Fruit fly (Drosophila melanogaster) whole organism, embryonic: ENCODE measurements around the gene ninaB.
A peak's percentile ranks its signal among the peaks of the same experiment; 100 is the strongest.

Experiments
- Antp ChIP-seq: fragments of 200-800 bp; sonication (Bioruptor generic); optimal IDR thresholded peaks from 3 replicates; lab custom pipeline; 2016; ENCODE audit warnings: missing biosample characterization, missing genetic modification characterization
- Atf-2 ChIP-seq: fragments of 200-800 bp; sonication (Bioruptor generic); optimal IDR thresholded peaks from 2 replicates; lab custom pipeline; 2016; ENCODE audit warnings: missing biosample characterization, missing genetic modification characterization
- B-H1 ChIP-seq: fragments of 200-800 bp; sonication (Bioruptor generic); IDR thresholded peaks from 3 replicates; pipeline ENCODE4 v1.3.6; 2022; ENCODE audit warnings: missing biosample characterization, missing genetic modification characterization
- B-H2 ChIP-seq: fragments of 200-800 bp; sonication (Bioruptor generic); optimal IDR thresholded peaks from 2 replicates; lab custom pipeline; 2018; ENCODE audit warnings: missing biosample characterization, mild to moderate bottlenecking, missing genetic modification characterization
- CG10209 ChIP-seq: fragments of 200-800 bp; sonication (Bioruptor generic); optimal IDR thresholded peaks from 3 replicates; lab custom pipeline; 2017; ENCODE audit warnings: missing biosample characterization, mild to moderate bottlenecking, missing genetic modification characterization, missing genetic modification reagents
- CG10979 ChIP-seq: fragments of 200-800 bp; sonication (Bioruptor generic); optimal IDR thresholded peaks from 2 replicates; lab custom pipeline; 2018; ENCODE audit warnings: missing biosample characterization, mild to moderate bottlenecking, missing genetic modification characterization, moderate library complexity
- CG12299 ChIP-seq: fragments of 200-800 bp; sonication (Bioruptor generic); optimal IDR thresholded peaks from 2 replicates; lab custom pipeline; 2018; ENCODE audit warnings: missing biosample characterization, mild to moderate bottlenecking, missing genetic modification characterization
- CG14441 ChIP-seq: fragments of 200-800 bp; sonication (Bioruptor generic); IDR thresholded peaks from 2 replicates; pipeline ENCODE4 v1.3.6; 2022; ENCODE audit warnings: missing biosample characterization, missing genetic modification characterization
- CG17912 ChIP-seq: fragments of 200-800 bp; sonication (Bioruptor generic); optimal IDR thresholded peaks from 2 replicates; lab custom pipeline; 2018; ENCODE audit warnings: missing biosample characterization, mild to moderate bottlenecking, missing genetic modification characterization
- CG2202 ChIP-seq: fragments of 200-800 bp; sonication (Bioruptor generic); optimal IDR thresholded peaks from 2 replicates; lab custom pipeline; 2018; ENCODE audit warnings: missing biosample characterization, mild to moderate bottlenecking, missing genetic modification characterization
- CG2712 ChIP-seq: fragments of 200-800 bp; optimal IDR thresholded peaks from 3 replicates; lab custom pipeline; 2019; ENCODE audit warnings: missing biosample characterization, mild to moderate bottlenecking, missing genetic modification characterization, moderate library complexity
- CG3065 ChIP-seq: fragments of 200-800 bp; sonication (Bioruptor generic); optimal IDR thresholded peaks from 2 replicates; lab custom pipeline; 2016; ENCODE audit warnings: missing biosample characterization, missing genetic modification characterization
- CG3281 ChIP-seq: fragments of 200-800 bp; sonication (Bioruptor generic); optimal IDR thresholded peaks from 3 replicates; lab custom pipeline; 2017; ENCODE audit warnings: missing biosample characterization, mild to moderate bottlenecking, missing genetic modification characterization
- CG3995 ChIP-seq: fragments of 200-800 bp; sonication (Bioruptor generic); optimal IDR thresholded peaks from 3 replicates; lab custom pipeline; 2016; ENCODE audit warnings: missing biosample characterization, missing genetic modification characterization
- CG4854 ChIP-seq: fragments of 200-800 bp; sonication (Bioruptor generic); optimal IDR thresholded peaks from 2 replicates; lab custom pipeline; 2016; ENCODE audit warnings: missing biosample characterization, missing genetic modification characterization, inconsistent platforms
- CG8290 ChIP-seq, 3 experiments: fragments of 200-800 bp; sonication (Bioruptor generic); optimal IDR thresholded peaks; 2 replicates each; lab custom pipeline; 2016 to 2019; ENCODE audit warnings: missing biosample characterization in 3 of 3, missing genetic modification characterization in 3 of 3, mild to moderate bottlenecking in 2 of 3, moderate library complexity in 1 of 3
- E2f2 ChIP-seq: fragments of 200-800 bp; sonication (Bioruptor generic); IDR thresholded peaks from 2 replicates; pipeline ENCODE4 v1.3.6; 2022; ENCODE audit warnings: missing biosample characterization, missing genetic modification characterization
- Elba2 ChIP-seq: fragments of 200-800 bp; sonication (Bioruptor generic); optimal IDR thresholded peaks from 3 replicates; lab custom pipeline; 2016; ENCODE audit warnings: missing biosample characterization, missing genetic modification characterization
- Ets97D ChIP-seq: fragments of 200-800 bp; sonication (Bioruptor generic); optimal IDR thresholded peaks from 3 replicates; lab custom pipeline; 2016; ENCODE audit warnings: missing biosample characterization, missing genetic modification characterization
- H15 ChIP-seq: fragments of 200-800 bp; sonication (Bioruptor generic); IDR thresholded peaks from 3 replicates; pipeline ENCODE4 v1.3.6; 2022; ENCODE audit warnings: missing biosample characterization, missing genetic modification characterization
- HLH54F ChIP-seq: fragments of 200-800 bp; sonication (Bioruptor generic); optimal IDR thresholded peaks from 3 replicates; lab custom pipeline; 2016; ENCODE audit warnings: missing biosample characterization, missing genetic modification characterization
- Hr3 ChIP-seq: fragments of 200-800 bp; sonication (Bioruptor generic); optimal IDR thresholded peaks from 3 replicates; lab custom pipeline; 2016; ENCODE audit warnings: missing biosample characterization, missing genetic modification characterization
- Jarid2 ChIP-seq: fragments of 200-800 bp; sonication (Bioruptor generic); optimal IDR thresholded peaks from 3 replicates; lab custom pipeline; 2017; ENCODE audit warnings: mild to moderate bottlenecking, missing biosample characterization, missing genetic modification reagents, missing genetic modification characterization
- Kr ChIP-seq: fragments of 200-800 bp; sonication (Bioruptor generic); optimal IDR thresholded peaks from 2 replicates; lab custom pipeline; 2017; ENCODE audit warnings: missing biosample characterization, mild to moderate bottlenecking, missing genetic modification characterization
- PHDP ChIP-seq: fragments of 200-800 bp; sonication (Bioruptor generic); optimal IDR thresholded peaks from 3 replicates; lab custom pipeline; 2018; ENCODE audit warnings: missing biosample characterization, mild to moderate bottlenecking, missing genetic modification characterization, moderate library complexity
- Pdp1 ChIP-seq, 2 experiments: fragments of 200-800 bp; sonication (Bioruptor generic); optimal IDR thresholded peaks; 3 replicates each; lab custom pipeline; 2016; ENCODE audit warnings: missing biosample characterization in 2 of 2, missing genetic modification characterization in 2 of 2, mild to moderate bottlenecking in 1 of 2, moderate library complexity in 1 of 2
- Poxn ChIP-seq: fragments of 200-800 bp; sonication (Bioruptor generic); IDR thresholded peaks from 2 replicates; pipeline ENCODE4 v1.3.6; 2022; ENCODE audit warnings: missing biosample characterization, missing genetic modification characterization
- Ptx1 ChIP-seq: fragments of 200-800 bp; sonication (Bioruptor generic); IDR thresholded peaks from 2 replicates; pipeline ENCODE4 v1.3.6; 2022; ENCODE audit warnings: missing biosample characterization, missing genetic modification characterization
- amos ChIP-seq: fragments of 200-800 bp; sonication (Bioruptor generic); IDR thresholded peaks from 2 replicates; pipeline ENCODE4 v1.3.6; 2022; ENCODE audit warnings: missing biosample characterization, missing genetic modification characterization; ENCODE audit not compliant: partially characterized antibody
- bbx ChIP-seq: fragments of 200-800 bp; sonication (Bioruptor generic); IDR thresholded peaks from 2 replicates; pipeline ENCODE4 v1.3.6; 2022; ENCODE audit warnings: missing biosample characterization, missing genetic modification characterization; ENCODE audit not compliant: partially characterized antibody
- bsh ChIP-seq, 2 experiments: fragments of 200-800 bp; sonication (Bioruptor generic); optimal IDR thresholded peaks; 2 replicates each; lab custom pipeline; 2017 to 2018; ENCODE audit warnings: mild to moderate bottlenecking in 2 of 2, missing biosample characterization in 2 of 2, missing genetic modification characterization in 2 of 2, moderate library complexity in 1 of 2
- corto ChIP-seq: fragments of 200-800 bp; sonication (Bioruptor generic); optimal IDR thresholded peaks from 2 replicates; lab custom pipeline; 2016; ENCODE audit warnings: missing biosample characterization, mild to moderate bottlenecking, missing genetic modification characterization, moderate library complexity
- disco-r ChIP-seq: fragments of 200-800 bp; sonication (Bioruptor generic); optimal IDR thresholded peaks from 2 replicates; lab custom pipeline; 2016; ENCODE audit warnings: missing biosample characterization, missing genetic modification characterization
- dmrt99B ChIP-seq: fragments of 200-800 bp; sonication (Bioruptor generic); optimal IDR thresholded peaks from 2 replicates; lab custom pipeline; 2018; ENCODE audit warnings: missing biosample characterization, mild to moderate bottlenecking, missing genetic modification characterization, moderate library complexity
- emc ChIP-seq: fragments of 200-800 bp; sonication (Bioruptor generic); optimal IDR thresholded peaks from 2 replicates; lab custom pipeline; 2016; ENCODE audit warnings: missing biosample characterization, missing genetic modification characterization
- esg ChIP-seq: fragments of 200-800 bp; sonication (Bioruptor generic); conservative IDR thresholded peaks from 2 replicates; pipeline ENCODE4 v1.3.6; 2022; ENCODE audit warnings: missing biosample characterization, missing genetic modification characterization
- insv ChIP-seq, 2 experiments: fragments of 200-800 bp; sonication (Bioruptor generic); optimal IDR thresholded peaks; 3 replicates each; lab custom pipeline; 2016 to 2018; ENCODE audit warnings: missing biosample characterization in 2 of 2, missing genetic modification characterization in 2 of 2
- maf-S ChIP-seq: fragments of 200-800 bp; sonication (Bioruptor generic); optimal IDR thresholded peaks from 2 replicates; lab custom pipeline; 2016; ENCODE audit warnings: missing biosample characterization, missing genetic modification characterization
- mld ChIP-seq: fragments of 200-800 bp; sonication (Bioruptor generic); IDR thresholded peaks from 3 replicates; pipeline ENCODE4 v1.3.6; 2022; ENCODE audit warnings: missing biosample characterization, missing genetic modification characterization; ENCODE audit not compliant: partially characterized antibody
- onecut ChIP-seq: fragments of 200-800 bp; sonication (Bioruptor generic); IDR thresholded peaks from 2 replicates; pipeline ENCODE4 v1.3.6; 2022; ENCODE audit warnings: missing biosample characterization, missing genetic modification characterization
- sc ChIP-seq, 3 experiments: fragments of >200 bp in 2 of 3; fragments of 200-800 bp in 1 of 3; sonication (Bioruptor generic) in 1 of 3; optimal IDR thresholded peaks; 2 replicates in 2 of 3; 3 replicates in 1 of 3; lab custom pipeline; 2017; ENCODE audit warnings: mild to moderate bottlenecking in 1 of 3, missing biosample characterization in 1 of 3, missing genetic modification characterization in 1 of 3, missing genetic modification reagents in 1 of 3
- stc ChIP-seq: fragments of 200-800 bp; sonication (Bioruptor generic); IDR thresholded peaks from 2 replicates; pipeline ENCODE4 v1.3.6; 2022; ENCODE audit warnings: missing biosample characterization, missing genetic modification characterization
- tgo ChIP-seq: fragments of 200-800 bp; sonication (Bioruptor generic); IDR thresholded peaks from 3 replicates; pipeline ENCODE4 v1.3.6; 2022; ENCODE audit warnings: missing biosample characterization, missing genetic modification characterization
- tin ChIP-seq: fragments of 200-800 bp; sonication (Bioruptor generic); optimal IDR thresholded peaks from 3 replicates; lab custom pipeline; 2016; ENCODE audit warnings: missing biosample characterization, missing genetic modification characterization
- tll ChIP-seq, 2 experiments: fragments of 200-800 bp in 1 of 2; fragments of >200 bp in 1 of 2; sonication (Bioruptor generic) in 1 of 2; optimal IDR thresholded peaks; 2 replicates each; lab custom pipeline; 2017 to 2019; ENCODE audit warnings: missing biosample characterization in 2 of 2, missing genetic modification characterization in 2 of 2, mild to moderate bottlenecking in 1 of 2, moderate library complexity in 1 of 2
- ttk ChIP-seq: fragments of 200-800 bp; sonication (Bioruptor generic); IDR thresholded peaks from 2 replicates; pipeline ENCODE4 v2.1.2; 2022; ENCODE audit warnings: missing biosample characterization, missing genetic modification characterization
- zen ChIP-seq: fragments of 200-800 bp; sonication (Bioruptor generic); optimal IDR thresholded peaks from 3 replicates; lab custom pipeline; 2018; ENCODE audit warnings: missing biosample characterization, mild to moderate bottlenecking, missing genetic modification characterization, moderate library complexity

Gene ninaB

dm6 chr3R:13660924-13661659 lies 39.3 kb upstream of the ninaB start, which contains the start of gene B52 (continued):
- TF ChIP-seq Pdp1 (GFP tag; optimal IDR thresholded peaks at IDR 0.05; lab: Kevin White, UChicago), result peak in 1 of 2 experiments; percentile 35
- TF ChIP-seq tgo, result peak; percentile 23; the same call in 1 of the 3 replicates
- no peak for TF ChIP-seq CG8290 (GFP tag; optimal IDR thresholded peaks at IDR 0.05; lab: Kevin White, UChicago)
- TF ChIP-seq CG8290 (tag; optimal IDR thresholded peaks at IDR 0.05; lab: Kevin White, UChicago), result peak in 1 of 2 experiments; percentile 51
- TF ChIP-seq sc (optimal IDR thresholded peaks at IDR 0.05; lab: Kevin White, UChicago), result no peak
- TF ChIP-seq sc (GFP tag; optimal IDR thresholded peaks at IDR 0.05; lab: Kevin White, UChicago), result peak; percentile 23
- TF ChIP-seq B-H1 (GFP tag; lab: Robert Waterston, UW), result peak; percentile 28; the same call in 2 of the 3 replicates
- TF ChIP-seq Poxn, result no peak
- TF ChIP-seq bsh (GFP tag; optimal IDR thresholded peaks at IDR 0.05; lab: Kevin White, UChicago), result peak; percentile 22 to 58
- TF ChIP-seq bbx, result peak; percentile 63; the same call in 1 of the 2 replicates
- no peak for TF ChIP-seq dmrt99B (tag; lab: Kevin White, UChicago)
- peak; percentile 73 for TF ChIP-seq amos (GFP tag; lab: Robert Waterston, UW)
- TF ChIP-seq stc (GFP tag; lab: Robert Waterston, UW), result peak; percentile 61; the same call in 1 of the 2 replicates
- peak; percentile 59 for TF ChIP-seq Ptx1
- peak; percentile 74 for TF ChIP-seq Jarid2 (GFP tag; lab: Kevin White, UChicago)
- TF ChIP-seq maf-S (GFP tag; lab: Kevin White, UChicago), result peak; percentile 42
- TF ChIP-seq CG12299 (tag; lab: Kevin White, UChicago), result peak; percentile 52
- TF ChIP-seq disco-r (GFP tag; lab: Kevin White, UChicago), result peak; percentile 62
- peak; percentile 60; the same call in 2 of the 3 replicates for TF ChIP-seq H15 (GFP tag; lab: Robert Waterston, UW)
- TF ChIP-seq tll (GFP tag; optimal IDR thresholded peaks at IDR 0.05; lab: Kevin White, UChicago), result peak in 1 of 2 experiments; percentile 45
- TF ChIP-seq esg (GFP tag; lab: Robert Waterston, UW), result peak; percentile 59
- TF ChIP-seq CG10209 (GFP tag; lab: Kevin White, UChicago), result peak; percentile 65
- peak; percentile 45 for TF ChIP-seq Kr (GFP tag; lab: Kevin White, UChicago)
- peak; percentile 47; the same call in 1 of the 2 replicates for TF ChIP-seq CG14441 (GFP tag; lab: Robert Waterston, UW)
- peak; percentile 32 for TF ChIP-seq CG10979 (tag; lab: Kevin White, UChicago)
- peak; percentile 70 for TF ChIP-seq PHDP
- peak; percentile 50; the same call in 1 of the 2 replicates for TF ChIP-seq E2f2 (GFP tag; lab: Robert Waterston, UW)
- TF ChIP-seq CG3281, result peak; percentile 81
- TF ChIP-seq CG3065 (GFP tag; lab: Kevin White, UChicago), result peak; percentile 25
- peak; percentile 24 for TF ChIP-seq emc (GFP tag; lab: Kevin White, UChicago)
- peak; percentile 99 for TF ChIP-seq Ets97D (GFP tag; lab: Kevin White, UChicago)
- peak; percentile 27 for TF ChIP-seq Hr3 (GFP tag; lab: Kevin White, UChicago)
- peak; percentile 42 for TF ChIP-seq CG2712
- TF ChIP-seq Elba2, result no peak
- TF ChIP-seq Antp (GFP tag; lab: Kevin White, UChicago), result peak; percentile 48
- peak; percentile 61 for TF ChIP-seq B-H2 (GFP tag; lab: Kevin White, UChicago)
- TF ChIP-seq insv (GFP tag; optimal IDR thresholded peaks at IDR 0.05; lab: Kevin White, UChicago), result peak in 1 of 2 experiments; percentile 38
- TF ChIP-seq CG3995 (GFP tag; lab: Kevin White, UChicago), result peak; percentile 51
- TF ChIP-seq ttk, result peak; percentile 62; the same call in 1 of the 2 replicates
- no peak for TF ChIP-seq corto (GFP tag; lab: Kevin White, UChicago)
- TF ChIP-seq CG17912 (GFP tag; lab: Kevin White, UChicago), result peak; percentile 71
- TF ChIP-seq onecut (GFP tag; lab: Robert Waterston, UW), result peak; percentile 77
- no peak for TF ChIP-seq zen
- peak; percentile 39 for TF ChIP-seq CG2202 (tag; lab: Kevin White, UChicago)
- 0 out of 3 replicates have a peak, but pooled peaks have one; percentile 24 for TF ChIP-seq mld (GFP tag; lab: Robert Waterston, UW)
- TF ChIP-seq CG4854 (GFP tag; lab: Kevin White, UChicago), result no peak
- peak; percentile 44 for TF ChIP-seq HLH54F (GFP tag; lab: Kevin White, UChicago)
- TF ChIP-seq tin (GFP tag; lab: Kevin White, UChicago), result peak; percentile 8
- no peak for TF ChIP-seq Atf-2 (GFP tag; lab: Kevin White, UChicago)
